Worm (Caenorhabditis elegans): ENCODE measurements around the gene K07H8.12.

K07H8.12 gene

DNA sequence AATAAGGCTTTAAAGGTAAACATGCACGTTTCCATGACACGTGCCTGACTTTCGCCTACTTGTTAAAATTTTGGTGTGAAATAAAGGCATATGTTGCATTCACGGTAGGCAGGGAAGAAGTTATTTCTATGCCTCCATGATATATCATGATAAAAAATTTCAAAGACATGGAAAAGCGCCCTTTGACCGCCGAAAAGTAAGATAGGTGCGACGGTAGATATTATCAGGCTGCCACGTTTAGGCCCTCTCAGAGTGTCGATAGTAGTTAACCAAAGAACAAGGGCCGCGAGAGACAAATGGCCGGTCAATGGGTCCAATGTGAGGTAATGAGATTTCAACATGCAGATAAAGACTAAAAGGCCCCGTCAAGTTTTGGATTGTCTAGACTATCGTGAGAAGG lies 33.3 kb downstream of the K07H8.12 start:
- TF ChIP-seq ama-1 (optimal IDR thresholded peaks at IDR 0.05) (no peak), snpc-1.2 (GFP tag; IDR thresholded peaks at IDR 0.05) (no peak), dmd-9 (GFP tag; IDR thresholded peaks at IDR 0.05) (no peak), cey-2 (tag; optimal IDR thresholded peaks at IDR 0.05; ENCODE audit: borderline replicate concordance, insufficient read depth) (no peak), dmd-8 (GFP tag; IDR thresholded peaks at IDR 0.05) (no peak), ceh-82 (tag; optimal IDR thresholded peaks at IDR 0.05) (no peak), set-16 (GFP tag; IDR thresholded peaks at IDR 0.05) (no peak), unc-62 (GFP tag; optimal IDR thresholded peaks at IDR 0.05 in 1 of 2) (no peak), unc-62 (tag; optimal IDR thresholded peaks at IDR 0.05) (no peak), hmg-1.1 (GFP tag; IDR thresholded peaks at IDR 0.05) (no peak), ceh-20 (GFP tag; IDR thresholded peaks at IDR 0.05) (no peak)

DNA sequence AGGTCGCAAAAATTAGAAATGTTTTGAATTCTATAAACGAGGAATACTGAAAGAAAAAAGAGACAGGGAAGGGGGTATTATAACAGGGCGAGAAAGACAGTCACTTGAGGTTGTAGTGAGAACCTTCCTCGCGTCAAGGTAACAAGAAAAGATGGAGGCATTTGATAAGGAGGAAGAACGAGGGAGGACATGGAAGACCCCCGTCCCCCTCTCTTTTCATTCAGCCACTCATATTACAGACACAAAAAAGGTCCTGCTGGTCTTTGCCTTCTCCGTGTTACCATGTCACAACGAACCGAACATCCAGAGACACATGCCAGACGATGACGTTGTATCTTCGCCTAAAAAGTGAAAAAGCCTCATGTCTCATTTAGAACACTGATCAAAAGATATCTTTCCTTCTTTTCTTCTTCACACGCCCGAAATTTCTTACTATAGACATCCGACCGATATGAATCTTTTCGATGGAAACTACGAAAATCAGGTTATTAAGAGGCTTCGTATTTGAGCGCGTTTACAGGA lies 35.1 kb downstream of the K07H8.12 start:
- TF ChIP-seq mxl-3 (GFP tag; optimal IDR thresholded peaks at IDR 0.05) (peak; percentile 40), mdl-1 (tag; optimal IDR thresholded peaks at IDR 0.05) (peak in 1 of 2 experiments; percentile 33), lim-7 (GFP tag; IDR thresholded peaks at IDR 0.05) (0 out of 2 replicates have a peak, but pooled peaks have one; percentile 8), dmd-6 (GFP tag; IDR thresholded peaks at IDR 0.05) (0 out of 2 replicates have a peak, but pooled peaks have one; percentile 6), ces-1 (GFP tag; optimal IDR thresholded peaks at IDR 0.05) (no peak), hlh-11 (tag; optimal IDR thresholded peaks at IDR 0.05) (peak; percentile 45), nhr-48 (tag; optimal IDR thresholded peaks at IDR 0.05) (peak; percentile 44), nhr-28 (tag; optimal IDR thresholded peaks at IDR 0.05) (peak; percentile 22), egl-43 (GFP tag; IDR thresholded peaks at IDR 0.05) (no peak), mxl-2 (GFP tag; conservative IDR thresholded peaks at IDR 0.05) (no peak), D1046.2 (GFP tag; IDR thresholded peaks at IDR 0.05) (no peak)

DNA sequence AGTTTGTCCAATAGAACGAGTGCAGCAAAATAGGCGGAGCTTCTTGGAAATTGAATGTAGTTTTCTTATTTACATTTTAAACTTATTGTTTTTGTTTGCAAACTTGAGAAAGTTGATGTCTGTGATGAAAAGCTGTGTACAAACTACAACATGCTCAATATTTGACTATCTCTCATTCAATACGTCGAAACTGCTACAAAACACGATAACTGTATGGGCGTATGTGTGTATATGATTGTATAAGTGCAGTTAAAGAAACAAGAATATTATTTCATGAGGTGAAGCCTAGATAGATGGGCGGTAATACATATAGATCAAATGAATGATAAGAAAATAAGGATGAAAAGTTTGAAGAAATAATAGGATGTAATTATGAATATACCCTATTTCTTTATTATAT lies 36.9 kb downstream of the K07H8.12 start:
- TF ChIP-seq zag-1 (tag; optimal IDR thresholded peaks at IDR 0.05), result no peak
- TF ChIP-seq ztf-11 (tag; optimal IDR thresholded peaks at IDR 0.05), result no peak
- no peak for TF ChIP-seq daf-8 (GFP tag; IDR thresholded peaks at IDR 0.05)
- no peak for TF ChIP-seq egl-43 (GFP tag; IDR thresholded peaks at IDR 0.05)
- no peak for TF ChIP-seq daf-16 (GFP tag; optimal IDR thresholded peaks at IDR 0.05)
- TF ChIP-seq daf-16 (tag; optimal IDR thresholded peaks at IDR 0.05), result peak; percentile 70
- no peak for TF ChIP-seq lsy-2 (tag; optimal IDR thresholded peaks at IDR 0.05)
- TF ChIP-seq R02D3.7 (tag; optimal IDR thresholded peaks at IDR 0.05), result no peak
- no peak for TF ChIP-seq nhr-111 (GFP tag; optimal IDR thresholded peaks at IDR 0.05)
- peak in 1 of 2 experiments; percentile 55 for TF ChIP-seq unc-62 (GFP tag; optimal IDR thresholded peaks at IDR 0.05 in 1 of 2)
- TF ChIP-seq unc-62 (tag; optimal IDR thresholded peaks at IDR 0.05), result no peak
- TF ChIP-seq nhr-48 (tag; optimal IDR thresholded peaks at IDR 0.05), result no peak
- no peak for TF ChIP-seq lim-7 (GFP tag; IDR thresholded peaks at IDR 0.05)
- no peak for TF ChIP-seq set-16 (GFP tag; IDR thresholded peaks at IDR 0.05)
- no peak for TF ChIP-seq mdt-29 (GFP tag; IDR thresholded peaks at IDR 0.05)
- TF ChIP-seq ceh-62 (tag; optimal IDR thresholded peaks at IDR 0.05), result no peak
- no peak for TF ChIP-seq mxl-2 (GFP tag; conservative IDR thresholded peaks at IDR 0.05)
- no peak for TF ChIP-seq Y105C5A.15 (GFP tag; IDR thresholded peaks at IDR 0.05)
- TF ChIP-seq duxl-1 (tag; optimal IDR thresholded peaks at IDR 0.05; ENCODE audit: poor library complexity), result no peak
- no peak for TF ChIP-seq F49E8.2 (tag; optimal IDR thresholded peaks at IDR 0.05; ENCODE audit: borderline replicate concordance)
- peak; percentile 68 for TF ChIP-seq aha-1 (tag)
- TF ChIP-seq nhr-102 (tag; optimal IDR thresholded peaks at IDR 0.05), result no peak
- TF ChIP-seq pqm-1 (tag; optimal IDR thresholded peaks at IDR 0.05), result peak; percentile 4
- TF ChIP-seq php-3 (GFP tag; IDR thresholded peaks at IDR 0.05), result no peak
- TF ChIP-seq nhr-28 (tag; optimal IDR thresholded peaks at IDR 0.05), result peak; percentile 60
- no peak for TF ChIP-seq dmd-8 (GFP tag; IDR thresholded peaks at IDR 0.05)
- no peak for TF ChIP-seq hmg-1.1 (GFP tag; IDR thresholded peaks at IDR 0.05)
- no peak for TF ChIP-seq lin-29 (GFP tag; IDR thresholded peaks at IDR 0.05)
- TF ChIP-seq unc-130 (GFP tag; optimal IDR thresholded peaks at IDR 0.05), result no peak
- TF ChIP-seq nhr-41 (GFP tag; IDR thresholded peaks at IDR 0.05), result no peak

Data from whole organism, L4 larva.